Worm (Caenorhabditis elegans) whole organism, L1 larva: ENCODE measurements around the gene srlf-11.

ENCODE experiments used
- fos-1 ChIP-seq: fragments of 150-350 bp; optimal IDR thresholded peaks from 2 replicates; lab custom pipeline; 2014; ENCODE audit warnings: missing biosample characterization, missing genetic modification characterization
- nhr-237 ChIP-seq: fragments of 150-350 bp; optimal IDR thresholded peaks from 2 replicates; lab custom pipeline; 2014; ENCODE audit warnings: missing biosample characterization, missing genetic modification characterization
- nhr-84 ChIP-seq: sonication (generic microtip); optimal IDR thresholded peaks from 2 replicates; lab custom pipeline; 2017; ENCODE audit warnings: missing biosample characterization, missing genetic modification characterization

DNA sequence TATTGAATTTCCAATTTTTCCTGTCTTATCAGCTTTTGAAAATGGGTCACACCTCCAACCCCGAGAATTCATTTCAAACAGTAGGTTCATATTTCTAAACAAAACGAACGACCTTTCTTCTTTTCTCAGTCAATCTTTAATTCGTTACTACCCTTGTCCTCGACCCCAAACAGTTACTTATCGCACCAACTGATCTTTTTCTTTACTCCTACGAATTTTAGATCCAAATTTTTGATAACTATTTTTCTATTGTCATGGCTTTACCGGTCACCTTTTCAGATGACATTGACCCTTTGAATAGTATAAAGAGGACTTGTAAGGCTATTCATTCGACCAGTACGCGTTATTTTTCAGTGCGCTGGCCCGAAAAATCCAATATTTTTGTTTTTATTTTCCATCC lies 30.3 kb upstream of the srlf-11 start:
- TF ChIP-seq nhr-84 (no peak), fos-1 (tag; lab: Kevin White, UChicago) (no peak), nhr-237 (tag; lab: Kevin White, UChicago) (no peak)
